Worm (Caenorhabditis elegans): ENCODE results near the gene sre-7.

The sre-7 gene

DNA sequence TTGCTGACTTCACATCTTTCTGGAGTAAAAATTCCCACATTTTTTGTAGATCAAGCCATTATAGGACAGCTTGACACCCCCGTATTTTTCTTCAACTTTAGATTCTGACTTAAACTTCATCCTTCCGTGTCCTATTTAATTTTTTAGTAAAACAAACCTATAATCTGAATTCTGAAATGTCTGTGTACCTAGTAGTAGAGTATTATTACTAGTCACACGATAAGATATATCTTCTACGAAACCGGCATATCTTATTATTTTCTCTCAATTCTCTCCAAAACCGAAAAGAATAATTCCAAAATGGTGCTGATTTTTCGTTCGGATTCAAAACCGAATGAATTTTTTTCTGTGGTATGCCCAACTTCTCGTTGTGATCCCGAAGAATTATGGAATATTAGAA is 50.4 kb downstream of the sre-7 start, which contains the start of gene F14D7.9:
Gene F14D7.9, plus strand, starts transcription at position 301 of the 400 bp plus-strand sequence.
- TF ChIP-seq unc-62 (GFP tag; optimal IDR thresholded peaks at IDR 0.05) = no peak

All from whole organism, dauer.